Worm (Caenorhabditis elegans) whole organism, late embryonic: ENCODE results near the gene W09C2.10.

Source experiments
- C08G9.2 ChIP-seq: sonication (generic microtip); optimal IDR thresholded peaks from 2 replicates; lab custom pipeline; 2016; ENCODE audit warnings: mild to moderate bottlenecking, missing genetic modification characterization, moderate library complexity, missing compliant biosample characterization
- ama-1 ChIP-seq: fragments of 150-350 bp; optimal IDR thresholded peaks from 2 replicates; lab custom pipeline; 2014
- zip-5 ChIP-seq: sonication (generic microtip); optimal IDR thresholded peaks from 2 replicates; lab custom pipeline; 2016; ENCODE audit warnings: missing genetic modification characterization, missing compliant biosample characterization

- TF ChIP-seq C08G9.2 (tag; lab: Kevin White, UChicago) (no peak), ama-1 (no peak), zip-5 (tag; lab: Kevin White, UChicago) (no peak)
Measured at ce11 chrIV:9643188-9643587, 18.3 kb upstream of the W09C2.10 start, which contains the start of gene degl-2.
